Worm (Caenorhabditis elegans): ENCODE data around the gene mrps-11.

DNA sequence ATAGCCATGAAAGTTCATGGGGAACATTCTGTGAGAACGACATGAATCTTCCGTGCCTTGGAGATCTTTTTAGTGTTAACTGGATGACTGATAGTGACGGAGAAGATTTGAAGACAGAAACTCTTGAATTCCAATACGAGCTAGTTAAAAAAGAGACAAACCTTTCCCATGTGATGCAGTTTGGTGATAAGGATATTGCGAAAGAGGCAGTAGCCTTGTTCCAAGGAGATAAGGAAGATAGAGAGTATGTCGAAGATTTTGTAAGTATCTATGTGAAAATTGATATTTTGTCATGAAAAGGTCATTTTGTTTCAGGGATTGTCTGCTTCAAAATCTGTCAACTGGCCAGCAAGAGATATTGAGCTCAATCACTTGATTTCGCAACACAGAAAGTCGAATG lies 19.5 kb upstream of the mrps-11 start:
- no peak for TF ChIP-seq nfya-2 (GFP tag; IDR thresholded peaks at IDR 0.05)
- TF ChIP-seq efl-1 (GFP tag; optimal IDR thresholded peaks at IDR 0.05): no peak
- TF ChIP-seq madf-6 (GFP tag; IDR thresholded peaks at IDR 0.05): no peak
- no peak for TF ChIP-seq pha-4 (tag; optimal IDR thresholded peaks at IDR 0.05)
- TF ChIP-seq lir-1 (GFP tag; conservative IDR thresholded peaks at IDR 0.05): no peak
- TF ChIP-seq bed-1 (GFP tag; IDR thresholded peaks at IDR 0.05): no peak
- TF ChIP-seq F10E7.11 (tag; optimal IDR thresholded peaks at IDR 0.05): no peak
- TF ChIP-seq ztf-26 (tag; optimal IDR thresholded peaks at IDR 0.05): no peak
